Fruit fly (Drosophila melanogaster): ENCODE results near the gene Cpr78Cc.

Cpr78Cc gene

dm6 chr3L:21300280-21300679, at the start of gene Cpr78Cc:
Gene Cpr78Cc, plus strand, starts transcription at chr3L:21300580.
- TF ChIP-seq Ets98B (GFP tag; IDR thresholded peaks at IDR 0.05) (no peak), Pif1A (GFP tag; optimal IDR thresholded peaks at IDR 0.05) (no peak)

dm6 chr3L:21251381-21251780, 49.0 kb upstream of the Cpr78Cc start:
- peak; percentile 40 for TF ChIP-seq D1 (tag; optimal IDR thresholded peaks at IDR 0.05)
- peak; percentile 47 for TF ChIP-seq Pif1A (GFP tag; optimal IDR thresholded peaks at IDR 0.05)
- TF ChIP-seq CG34367 (tag; optimal IDR thresholded peaks at IDR 0.05): peak; percentile 61
- TF ChIP-seq gl (tag; optimal IDR thresholded peaks at IDR 0.05): peak; percentile 41
- peak; percentile 19 for TF ChIP-seq Snoo (tag; optimal IDR thresholded peaks at IDR 0.05)
- TF ChIP-seq CG8159 (tag; optimal IDR thresholded peaks at IDR 0.05): peak; percentile 72
- TF ChIP-seq EcR (GFP tag; optimal IDR thresholded peaks at IDR 0.05): peak; percentile 95
- TF ChIP-seq fd96Ca (GFP tag; IDR thresholded peaks at IDR 0.05): peak; percentile 62; the same call in 2 of the 3 replicates
- TF ChIP-seq CG14655 (GFP tag; optimal IDR thresholded peaks at IDR 0.05): peak; percentile 62
- peak; percentile 55 for TF ChIP-seq CG9948 (tag; optimal IDR thresholded peaks at IDR 0.05)
- TF ChIP-seq Pif1B (GFP tag; optimal IDR thresholded peaks at IDR 0.05): peak; percentile 7
- TF ChIP-seq rn (GFP tag; IDR thresholded peaks at IDR 0.05): 0 out of 2 replicates have a peak, but pooled peaks have one; percentile 18
- TF ChIP-seq CG17806 (tag; optimal IDR thresholded peaks at IDR 0.05): peak; percentile 64
- peak; percentile 40 for TF ChIP-seq CG8301 (tag; optimal IDR thresholded peaks at IDR 0.05)
- TF ChIP-seq CG12605 (GFP tag; IDR thresholded peaks at IDR 0.05): peak; percentile 39; the same call in 1 of the 2 replicates
- peak; percentile 74; the same call in 1 of the 2 replicates for TF ChIP-seq CG32121 (GFP tag; IDR thresholded peaks at IDR 0.05)
- TF ChIP-seq CG10348 (GFP tag; IDR thresholded peaks at IDR 0.05): no peak
- TF ChIP-seq Ets98B (GFP tag; IDR thresholded peaks at IDR 0.05): peak; percentile 47; the same call in 1 of the 2 replicates
- peak; percentile 86 for TF ChIP-seq CG13204 (GFP tag; optimal IDR thresholded peaks at IDR 0.05)
- TF ChIP-seq CG15710 (tag; optimal IDR thresholded peaks at IDR 0.05): peak; percentile 73
- TF ChIP-seq CG4496 (GFP tag; IDR thresholded peaks at IDR 0.05): peak; percentile 54; the same call in 1 of the 3 replicates

dm6 chr3L:21252525-21252924, 47.9 kb upstream of the Cpr78Cc start:
- TF ChIP-seq CG9948 (tag; optimal IDR thresholded peaks at IDR 0.05): no peak
- peak; percentile 32 for TF ChIP-seq Snoo (tag; optimal IDR thresholded peaks at IDR 0.05)
- TF ChIP-seq CG32121 (GFP tag; IDR thresholded peaks at IDR 0.05): peak; percentile 34
- peak; percentile 12; the same call in 1 of the 3 replicates for TF ChIP-seq CG4496 (GFP tag; IDR thresholded peaks at IDR 0.05)
- TF ChIP-seq EcR (GFP tag; optimal IDR thresholded peaks at IDR 0.05): peak; percentile 93
- TF ChIP-seq CG12605 (GFP tag; IDR thresholded peaks at IDR 0.05): no peak
- TF ChIP-seq CG8159 (tag; optimal IDR thresholded peaks at IDR 0.05): no peak
- TF ChIP-seq CG13204 (GFP tag; optimal IDR thresholded peaks at IDR 0.05): peak; percentile 74

- TF ChIP-seq gl (tag; optimal IDR thresholded peaks at IDR 0.05) (no peak), fd96Ca (GFP tag; IDR thresholded peaks at IDR 0.05) (no peak), CG32121 (GFP tag; IDR thresholded peaks at IDR 0.05) (no peak), CG9948 (tag; optimal IDR thresholded peaks at IDR 0.05) (peak; percentile 91), CG15710 (tag; optimal IDR thresholded peaks at IDR 0.05) (peak; percentile 66), CG8159 (tag; optimal IDR thresholded peaks at IDR 0.05) (peak; percentile 89), CG10348 (GFP tag; IDR thresholded peaks at IDR 0.05) (no peak), CG13204 (GFP tag; optimal IDR thresholded peaks at IDR 0.05) (peak; percentile 98), Pif1A (GFP tag; optimal IDR thresholded peaks at IDR 0.05) (peak; percentile 60), CG4496 (GFP tag; IDR thresholded peaks at IDR 0.05) (peak; percentile 6; the same call in 1 of the 3 replicates), Ets98B (GFP tag; IDR thresholded peaks at IDR 0.05) (no peak), Pif1B (GFP tag; optimal IDR thresholded peaks at IDR 0.05) (peak; percentile 43), CG17806 (tag; optimal IDR thresholded peaks at IDR 0.05) (peak; percentile 88), D1 (tag; optimal IDR thresholded peaks at IDR 0.05) (peak; percentile 63), CG8301 (tag; optimal IDR thresholded peaks at IDR 0.05) (peak; percentile 50), CG12605 (GFP tag; IDR thresholded peaks at IDR 0.05) (no peak), CG34367 (tag; optimal IDR thresholded peaks at IDR 0.05) (peak; percentile 60), Snoo (tag; optimal IDR thresholded peaks at IDR 0.05) (no peak), CG14655 (GFP tag; optimal IDR thresholded peaks at IDR 0.05) (peak; percentile 71), rn (GFP tag; IDR thresholded peaks at IDR 0.05) (no peak), EcR (GFP tag; optimal IDR thresholded peaks at IDR 0.05) (peak; percentile 99)
Measured at dm6 chr3L:21252932-21253760, 47.2 kb upstream of the Cpr78Cc start.

dm6 chr3L:21253761-21254523, 46.4 kb upstream of the Cpr78Cc start:
- peak; percentile 98 for TF ChIP-seq Pif1A (GFP tag; optimal IDR thresholded peaks at IDR 0.05)
- peak; percentile 98 for TF ChIP-seq Pif1B (GFP tag; optimal IDR thresholded peaks at IDR 0.05)
- peak; percentile 82 for TF ChIP-seq CG12605 (GFP tag; IDR thresholded peaks at IDR 0.05)
- TF ChIP-seq CG14655 (GFP tag; optimal IDR thresholded peaks at IDR 0.05): peak; percentile 90
- peak; percentile 97 for TF ChIP-seq gl (tag; optimal IDR thresholded peaks at IDR 0.05)
- peak; percentile 71; the same call in 1 of the 3 replicates for TF ChIP-seq fd96Ca (GFP tag; IDR thresholded peaks at IDR 0.05)
- peak; percentile 86 for TF ChIP-seq CG4496 (GFP tag; IDR thresholded peaks at IDR 0.05)
- peak; percentile 99 for TF ChIP-seq EcR (GFP tag; optimal IDR thresholded peaks at IDR 0.05)
- TF ChIP-seq CG34367 (tag; optimal IDR thresholded peaks at IDR 0.05): peak; percentile 99
- 0 out of 2 replicates have a peak, but pooled peaks have one; percentile 40 for TF ChIP-seq CG32121 (GFP tag; IDR thresholded peaks at IDR 0.05)
- TF ChIP-seq CG15710 (tag; optimal IDR thresholded peaks at IDR 0.05): peak; percentile 99
- peak; percentile 75 for TF ChIP-seq CG13204 (GFP tag; optimal IDR thresholded peaks at IDR 0.05)
- peak; percentile 97 for TF ChIP-seq D1 (tag; optimal IDR thresholded peaks at IDR 0.05)
- peak; percentile 99 for TF ChIP-seq CG17806 (tag; optimal IDR thresholded peaks at IDR 0.05)
- TF ChIP-seq Snoo (tag; optimal IDR thresholded peaks at IDR 0.05): peak; percentile 99
- TF ChIP-seq Ets98B (GFP tag; IDR thresholded peaks at IDR 0.05): peak; percentile 36; the same call in 1 of the 2 replicates
- TF ChIP-seq CG8301 (tag; optimal IDR thresholded peaks at IDR 0.05): peak; percentile 90
- no peak for TF ChIP-seq CG10348 (GFP tag; IDR thresholded peaks at IDR 0.05)
- peak; percentile 99 for TF ChIP-seq CG8159 (tag; optimal IDR thresholded peaks at IDR 0.05)
- TF ChIP-seq CG9948 (tag; optimal IDR thresholded peaks at IDR 0.05): peak; percentile 99
- peak; percentile 77 for TF ChIP-seq rn (GFP tag; IDR thresholded peaks at IDR 0.05)

Measured in whole organism, pupa.